Fruit fly (Drosophila melanogaster): Measurements from ENCODE around the gene brv3.

DNA sequence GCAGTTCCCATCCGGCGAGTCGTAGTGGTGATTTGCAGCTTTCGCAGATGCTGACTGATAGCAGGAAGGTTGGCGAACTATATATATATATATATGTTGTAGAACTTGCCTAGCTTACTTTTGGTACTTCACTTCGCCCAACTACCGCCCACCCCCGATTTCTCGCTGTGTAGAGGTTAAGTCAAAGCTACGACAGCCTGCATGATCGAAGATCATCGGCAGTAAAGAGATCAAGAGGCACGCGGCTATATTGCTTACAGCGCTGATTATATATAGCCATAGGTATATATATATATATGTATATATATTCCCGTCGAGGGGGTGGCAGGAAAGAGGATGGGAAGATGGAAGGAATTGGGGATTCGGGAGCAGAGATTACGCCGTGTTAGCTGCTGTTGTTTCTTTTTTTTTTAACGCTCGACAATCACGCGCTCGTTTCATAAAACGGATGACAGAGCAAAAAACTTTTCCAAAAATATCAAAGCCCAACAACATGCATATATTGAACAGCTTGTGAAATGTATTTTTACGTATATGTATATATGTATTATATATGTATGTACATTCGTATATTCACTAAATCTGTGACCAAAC lies 38.3 kb upstream of the brv3 start:
- TF ChIP-seq Hr83 (GFP tag; optimal IDR thresholded peaks at IDR 0.05; ENCODE audit: poor library complexity, severe bottlenecking), result no peak
- TF ChIP-seq psq (GFP tag; optimal IDR thresholded peaks at IDR 0.05), result no peak
- no peak for TF ChIP-seq Sp1 (GFP tag; optimal IDR thresholded peaks at IDR 0.05)
- TF ChIP-seq pan (optimal IDR thresholded peaks at IDR 0.05), result no peak
- no peak for TF ChIP-seq h (GFP tag; optimal IDR thresholded peaks at IDR 0.05)
- TF ChIP-seq OdsH (GFP tag; optimal IDR thresholded peaks at IDR 0.05), result no peak
- no peak for TF ChIP-seq Dfd (GFP tag; optimal IDR thresholded peaks at IDR 0.05)
- no peak for TF ChIP-seq Abd-B (GFP tag; optimal IDR thresholded peaks at IDR 0.05)
- TF ChIP-seq Dif (GFP tag; optimal IDR thresholded peaks at IDR 0.05; ENCODE audit: partially characterized antibody), result no peak
- TF ChIP-seq lola (GFP tag; optimal IDR thresholded peaks at IDR 0.05), result no peak

Measured in whole organism, wandering third instar larva.